Fruit fly (Drosophila melanogaster) whole organism, embryonic: ENCODE results near the gene CG34310.

Experiments
- Adf1 ChIP-seq: fragments of 200-800 bp; sonication (Bioruptor generic); IDR thresholded peaks from 2 replicates; pipeline ENCODE4 v1.3.6; 2022; ENCODE audit warnings: missing biosample characterization, missing genetic modification characterization
- CG10267 ChIP-seq: fragments of 200-800 bp; sonication (Bioruptor generic); optimal IDR thresholded peaks from 2 replicates; lab custom pipeline; 2018; ENCODE audit warnings: missing biosample characterization, mild to moderate bottlenecking, missing genetic modification characterization, moderate library complexity
- CG11085 ChIP-seq: fragments of 200-800 bp; sonication (Bioruptor generic); IDR thresholded peaks from 2 replicates; pipeline ENCODE4 v1.3.6; 2022; ENCODE audit warnings: missing biosample characterization, missing genetic modification characterization
- CG12659 ChIP-seq: fragments of 200-800 bp; sonication (Bioruptor generic); optimal IDR thresholded peaks from 3 replicates; lab custom pipeline; 2017; ENCODE audit warnings: mild to moderate bottlenecking, missing biosample characterization, missing genetic modification reagents, missing genetic modification characterization
- CG13123 ChIP-seq: fragments of 200-800 bp; sonication (Bioruptor generic); optimal IDR thresholded peaks from 2 replicates; lab custom pipeline; 2016; ENCODE audit warnings: missing biosample characterization, missing genetic modification characterization
- CG13894 ChIP-seq: fragments of 200-800 bp; sonication (Bioruptor generic); optimal IDR thresholded peaks from 3 replicates; lab custom pipeline; 2018; ENCODE audit warnings: missing biosample characterization, mild to moderate bottlenecking, missing genetic modification characterization, moderate library complexity
- CG15011 ChIP-seq: fragments of 200-800 bp; sonication (Bioruptor generic); optimal IDR thresholded peaks from 3 replicates; lab custom pipeline; 2018; ENCODE audit warnings: missing biosample characterization, mild to moderate bottlenecking, missing genetic modification characterization
- CG17568 ChIP-seq: fragments of 200-800 bp; sonication (Bioruptor generic); optimal IDR thresholded peaks from 2 replicates; lab custom pipeline; 2018; ENCODE audit warnings: missing biosample characterization, mild to moderate bottlenecking, missing genetic modification characterization, moderate library complexity
- CG3065 ChIP-seq: fragments of 200-800 bp; sonication (Bioruptor generic); optimal IDR thresholded peaks from 2 replicates; lab custom pipeline; 2016; ENCODE audit warnings: missing biosample characterization, missing genetic modification characterization
- CG4730 ChIP-seq: fragments of 200-800 bp; sonication (Bioruptor generic); IDR thresholded peaks from 2 replicates; pipeline ENCODE4 v1.3.6; 2022; ENCODE audit warnings: missing biosample characterization, missing genetic modification characterization
- CG6272 ChIP-seq: fragments of 200-800 bp; sonication (Bioruptor generic); IDR thresholded peaks from 2 replicates; pipeline ENCODE4 v1.3.6; 2022; ENCODE audit warnings: missing biosample characterization, missing genetic modification characterization
- CG6765 ChIP-seq: fragments of 200-800 bp; sonication (Bioruptor generic); optimal IDR thresholded peaks from 3 replicates; lab custom pipeline; 2017; ENCODE audit warnings: missing biosample characterization, mild to moderate bottlenecking, missing genetic modification characterization
- CG7963 ChIP-seq: fragments of 200-800 bp; sonication (Bioruptor generic); IDR thresholded peaks from 3 replicates; pipeline ENCODE4 v1.3.6; 2022; ENCODE audit warnings: missing biosample characterization, missing genetic modification characterization; ENCODE audit not compliant: partially characterized antibody
- CG8765 ChIP-seq: fragments of 200-800 bp; sonication (Bioruptor generic); IDR thresholded peaks from 2 replicates; pipeline ENCODE4 v1.3.6; 2022; ENCODE audit warnings: missing biosample characterization, missing genetic modification characterization
- Dip2 ChIP-seq: fragments of 200-800 bp; sonication (Bioruptor generic); IDR thresholded peaks from 2 replicates; pipeline ENCODE4 v1.3.6; 2022; ENCODE audit warnings: missing biosample characterization, missing genetic modification characterization
- Dll ChIP-seq: fragments of 200-800 bp; sonication (Bioruptor generic); IDR thresholded peaks from 4 replicates; pipeline ENCODE4 v1.3.6; 2022; ENCODE audit warnings: missing biosample characterization, missing genetic modification characterization; ENCODE audit not compliant: partially characterized antibody
- Gsc ChIP-seq: fragments of 200-800 bp; sonication (Bioruptor generic); IDR thresholded peaks from 2 replicates; pipeline ENCODE4 v1.3.6; 2022; ENCODE audit warnings: missing biosample characterization, missing genetic modification characterization
- Hsf ChIP-seq: fragments of 200-800 bp; sonication (Bioruptor generic); optimal IDR thresholded peaks from 3 replicates; lab custom pipeline; 2016; ENCODE audit warnings: missing biosample characterization, missing genetic modification characterization
- MTF-1 ChIP-seq: fragments of 200-800 bp; sonication (Bioruptor generic); optimal IDR thresholded peaks from 2 replicates; lab custom pipeline; 2018; ENCODE audit warnings: missing biosample characterization, mild to moderate bottlenecking, missing genetic modification characterization, borderline replicate concordance
- Nf-YC ChIP-seq: fragments of 200-800 bp; optimal IDR thresholded peaks from 3 replicates; lab custom pipeline; 2019; ENCODE audit warnings: missing biosample characterization, mild to moderate bottlenecking, missing genetic modification characterization, moderate library complexity
- PHDP ChIP-seq: fragments of 200-800 bp; sonication (Bioruptor generic); optimal IDR thresholded peaks from 3 replicates; lab custom pipeline; 2018; ENCODE audit warnings: missing biosample characterization, mild to moderate bottlenecking, missing genetic modification characterization, moderate library complexity
- Rfx ChIP-seq: fragments of 200-800 bp; sonication (Bioruptor generic); IDR thresholded peaks from 2 replicates; pipeline ENCODE4 v1.3.6; 2022; ENCODE audit warnings: missing biosample characterization, missing genetic modification characterization
- Scr ChIP-seq: fragments of 200-800 bp; sonication (Bioruptor generic); IDR thresholded peaks from 2 replicates; pipeline ENCODE4 v1.3.6; 2022; ENCODE audit warnings: missing biosample characterization, missing genetic modification characterization; ENCODE audit not compliant: partially characterized antibody
- Sox100B ChIP-seq: fragments of 200-800 bp; sonication (Bioruptor generic); optimal IDR thresholded peaks from 3 replicates; lab custom pipeline; 2018; ENCODE audit warnings: missing biosample characterization, mild to moderate bottlenecking, missing genetic modification characterization
- TFAM ChIP-seq: fragments of 200-800 bp; sonication (Bioruptor generic); optimal IDR thresholded peaks from 2 replicates; lab custom pipeline; 2017; ENCODE audit warnings: missing biosample characterization, missing genetic modification characterization, inconsistent platforms
- Xbp1 ChIP-seq: fragments of 200-800 bp; sonication (Bioruptor generic); optimal IDR thresholded peaks from 3 replicates; lab custom pipeline; 2016; ENCODE audit warnings: missing biosample characterization, mild to moderate bottlenecking, missing genetic modification characterization
- ac ChIP-seq: fragments of 200-800 bp; sonication (Bioruptor generic); optimal IDR thresholded peaks from 3 replicates; lab custom pipeline; 2017; ENCODE audit warnings: missing biosample characterization, mild to moderate bottlenecking, missing genetic modification characterization
- al ChIP-seq: fragments of 200-800 bp; sonication (Bioruptor generic); IDR thresholded peaks from 2 replicates; pipeline ENCODE4 v1.3.6; 2022; ENCODE audit warnings: missing biosample characterization, missing genetic modification characterization
- bcd ChIP-seq: fragments of 200-800 bp; sonication (Bioruptor generic); optimal IDR thresholded peaks from 2 replicates; lab custom pipeline; 2017; ENCODE audit warnings: missing biosample characterization, mild to moderate bottlenecking, missing genetic modification characterization
- bigmax ChIP-seq: fragments of 200-800 bp; sonication (Bioruptor generic); optimal IDR thresholded peaks from 2 replicates; lab custom pipeline; 2018; ENCODE audit warnings: missing biosample characterization, mild to moderate bottlenecking, missing genetic modification characterization
- chm ChIP-seq: fragments of 200-800 bp; sonication (Bioruptor generic); IDR thresholded peaks from 2 replicates; pipeline ENCODE4 v1.3.6; 2022; ENCODE audit warnings: missing biosample characterization, missing genetic modification characterization
- dmrt11E ChIP-seq: fragments of 200-800 bp; sonication (Bioruptor generic); optimal IDR thresholded peaks from 3 replicates; lab custom pipeline; 2018; ENCODE audit warnings: missing biosample characterization, mild to moderate bottlenecking, missing genetic modification characterization, moderate library complexity
- ewg ChIP-seq: fragments of 200-800 bp; sonication (Bioruptor generic); optimal IDR thresholded peaks from 3 replicates; lab custom pipeline; 2017; ENCODE audit warnings: mild to moderate bottlenecking, missing biosample characterization, missing genetic modification reagents, missing genetic modification characterization
- eyg ChIP-seq: fragments of 200-800 bp; sonication (Bioruptor generic); optimal IDR thresholded peaks from 3 replicates; lab custom pipeline; 2016; ENCODE audit warnings: missing biosample characterization, missing genetic modification characterization
- gce ChIP-seq: fragments of 200-800 bp; sonication (Bioruptor generic); IDR thresholded peaks from 3 replicates; pipeline ENCODE4 v1.3.6; 2022; ENCODE audit warnings: missing biosample characterization, missing genetic modification characterization
- gcm2 ChIP-seq: fragments of 200-800 bp; sonication (Bioruptor generic); optimal IDR thresholded peaks from 2 replicates; lab custom pipeline; 2016; ENCODE audit warnings: missing biosample characterization, missing genetic modification characterization
- gem ChIP-seq: fragments of 200-800 bp; sonication (Bioruptor generic); optimal IDR thresholded peaks from 2 replicates; lab custom pipeline; 2019; ENCODE audit warnings: missing biosample characterization, mild to moderate bottlenecking, missing genetic modification characterization, moderate library complexity
- gfzf ChIP-seq: fragments of 200-800 bp; sonication (Bioruptor generic); optimal IDR thresholded peaks from 2 replicates; lab custom pipeline; 2016; ENCODE audit warnings: missing biosample characterization, mild to moderate bottlenecking, missing genetic modification characterization, moderate library complexity
- gro ChIP-seq: fragments of 200-800 bp; sonication (Bioruptor generic); optimal IDR thresholded peaks from 2 replicates; lab custom pipeline; 2016; ENCODE audit warnings: missing biosample characterization, missing genetic modification characterization
- her ChIP-seq: fragments of 200-800 bp; sonication (Bioruptor generic); optimal IDR thresholded peaks from 2 replicates; lab custom pipeline; 2016; ENCODE audit warnings: missing biosample characterization, missing genetic modification characterization
- lab ChIP-seq: fragments of 200-800 bp; sonication (Bioruptor generic); optimal IDR thresholded peaks from 3 replicates; lab custom pipeline; 2017; ENCODE audit warnings: missing biosample characterization, missing genetic modification characterization, mild to moderate bottlenecking, moderate library complexity, missing genetic modification reagents
- lov ChIP-seq, 2 experiments: fragments of 200-800 bp in 1 of 2; fragments of >200 bp in 1 of 2; sonication (Bioruptor generic) in 1 of 2; IDR thresholded peaks in 1 of 2; optimal IDR thresholded peaks in 1 of 2; 2 replicates in 1 of 2; 3 replicates in 1 of 2; pipeline versions ENCODE4 v1.3.6 to Lab custom; 2017 to 2022; ENCODE audit warnings: missing biosample characterization in 1 of 2, missing genetic modification characterization in 1 of 2
- nau ChIP-seq: fragments of 200-800 bp; sonication (Bioruptor generic); optimal IDR thresholded peaks from 3 replicates; lab custom pipeline; 2017; ENCODE audit warnings: missing biosample characterization, mild to moderate bottlenecking, missing genetic modification characterization, missing genetic modification reagents
- onecut ChIP-seq: fragments of 200-800 bp; sonication (Bioruptor generic); IDR thresholded peaks from 2 replicates; pipeline ENCODE4 v1.3.6; 2022; ENCODE audit warnings: missing biosample characterization, missing genetic modification characterization
- p53 ChIP-seq: fragments of 200-800 bp; sonication (Bioruptor generic); optimal IDR thresholded peaks from 2 replicates; lab custom pipeline; 2016; ENCODE audit warnings: missing biosample characterization, missing genetic modification characterization
- phol ChIP-seq: fragments of 200-800 bp; sonication (Bioruptor generic); optimal IDR thresholded peaks from 3 replicates; lab custom pipeline; 2018; ENCODE audit warnings: missing biosample characterization, mild to moderate bottlenecking, missing genetic modification characterization, moderate library complexity
- rib ChIP-seq: fragments of 200-800 bp; sonication (Bioruptor generic); IDR thresholded peaks from 2 replicates; pipeline ENCODE4 v1.3.6; 2022; ENCODE audit warnings: missing biosample characterization, missing genetic modification characterization
- ro ChIP-seq: fragments of 200-800 bp; sonication (Bioruptor generic); IDR thresholded peaks from 2 replicates; pipeline ENCODE4 v1.3.6; 2022; ENCODE audit warnings: missing biosample characterization, missing genetic modification characterization
- sens-2 ChIP-seq: fragments of 200-800 bp; sonication (Bioruptor generic); IDR thresholded peaks from 2 replicates; pipeline ENCODE4 v1.3.6; 2022; ENCODE audit warnings: missing biosample characterization, missing genetic modification characterization
- stc ChIP-seq: fragments of 200-800 bp; sonication (Bioruptor generic); IDR thresholded peaks from 2 replicates; pipeline ENCODE4 v1.3.6; 2022; ENCODE audit warnings: missing biosample characterization, missing genetic modification characterization

Gene CG34310

dm6 chr2L:6667719-6668325, 4.4 kb downstream of the CG34310 start, which contains the start of gene Galt (continued):
- TF ChIP-seq gce (GFP tag; lab: Robert Waterston, UW) (no peak), Nf-YC (tag; lab: Kevin White, UChicago) (no peak), onecut (GFP tag; lab: Robert Waterston, UW) (peak; percentile 28), ac (GFP tag; lab: Kevin White, UChicago) (no peak), al (GFP tag; lab: Robert Waterston, UW) (no peak), Dip2 (GFP tag; lab: Robert Waterston, UW) (no peak), CG11085 (GFP tag; lab: Robert Waterston, UW) (no peak), ro (GFP tag; lab: Robert Waterston, UW) (no peak), Gsc (GFP tag; lab: Robert Waterston, UW) (no peak), lov (optimal IDR thresholded peaks at IDR 0.05; lab: Kevin White, UChicago) (no peak), lov (GFP tag; IDR thresholded peaks at IDR 0.05; lab: Robert Waterston, UW) (no peak), ewg (GFP tag; lab: Kevin White, UChicago) (no peak), gro (no peak), CG17568 (GFP tag; lab: Kevin White, UChicago) (no peak), MTF-1 (no peak), chm (GFP tag; lab: Robert Waterston, UW) (peak; percentile 16; the same call in 1 of the 2 replicates), lab (GFP tag; lab: Kevin White, UChicago) (peak; percentile 68), CG12659 (GFP tag; lab: Kevin White, UChicago) (peak; percentile 46), eyg (GFP tag; lab: Kevin White, UChicago) (no peak), p53 (GFP tag; lab: Kevin White, UChicago) (no peak), Dll (peak; percentile 77), Hsf (GFP tag; lab: Kevin White, UChicago) (no peak), dmrt11E (tag; lab: Kevin White, UChicago) (peak; percentile 39), CG4730 (GFP tag; lab: Robert Waterston, UW) (no peak), CG10267 (peak; percentile 66), CG7963 (GFP tag; lab: Robert Waterston, UW) (peak; percentile 61; the same call in 1 of the 3 replicates), CG13894 (no peak), Scr (GFP tag; lab: Robert Waterston, UW) (peak; percentile 77), CG15011 (no peak), Rfx (GFP tag; lab: Robert Waterston, UW) (peak; percentile 61), sens-2 (GFP tag; lab: Robert Waterston, UW) (no peak), TFAM (GFP tag; lab: Kevin White, UChicago) (no peak), bigmax (GFP tag; lab: Kevin White, UChicago) (no peak), gem (tag; lab: Kevin White, UChicago) (no peak), CG13123 (GFP tag; lab: Kevin White, UChicago) (no peak), Adf1 (peak; percentile 41; the same call in 1 of the 2 replicates), gcm2 (GFP tag; lab: Kevin White, UChicago) (no peak), stc (GFP tag; lab: Robert Waterston, UW) (no peak; the same call in 1 of the 2 replicates), PHDP (tag; lab: Kevin White, UChicago) (peak; percentile 64), CG6765 (peak; percentile 5), Sox100B (no peak), rib (GFP tag; lab: Robert Waterston, UW) (no peak), Xbp1 (GFP tag; lab: Kevin White, UChicago) (peak; percentile 28), her (GFP tag; lab: Kevin White, UChicago) (no peak), CG6272 (GFP tag; lab: Robert Waterston, UW) (peak; percentile 21; the same call in 1 of the 2 replicates), gfzf (no peak), phol (tag; lab: Kevin White, UChicago) (peak; percentile 40), CG3065 (no peak), nau (no peak), CG8765 (no peak), bcd (peak; percentile 13)
